Fruit fly (Drosophila melanogaster): ENCODE measurements around the gene CG32240.

dm6 chr3L:4426581-4426980, 45.2 kb upstream of the CG32240 start:
- TF ChIP-seq eg (GFP tag; IDR thresholded peaks at IDR 0.05) (no peak), CG11902 (GFP tag; optimal IDR thresholded peaks at IDR 0.05) (no peak), fd85E (GFP tag; optimal IDR thresholded peaks at IDR 0.05) (no peak), CG3032 (tag; optimal IDR thresholded peaks at IDR 0.05) (no peak)
